Worm (Caenorhabditis elegans): ENCODE results near the gene F36H5.4.

Gene F36H5.4

ce11 chrII:1742535-1742934 lies 19.1 kb upstream of the F36H5.4 start, which contains the start of gene F36H5.12 (continued):
- TF ChIP-seq mdl-1 (tag; optimal IDR thresholded peaks at IDR 0.05) (no peak), nhr-6 (tag; optimal IDR thresholded peaks at IDR 0.05) (no peak)

DNA sequence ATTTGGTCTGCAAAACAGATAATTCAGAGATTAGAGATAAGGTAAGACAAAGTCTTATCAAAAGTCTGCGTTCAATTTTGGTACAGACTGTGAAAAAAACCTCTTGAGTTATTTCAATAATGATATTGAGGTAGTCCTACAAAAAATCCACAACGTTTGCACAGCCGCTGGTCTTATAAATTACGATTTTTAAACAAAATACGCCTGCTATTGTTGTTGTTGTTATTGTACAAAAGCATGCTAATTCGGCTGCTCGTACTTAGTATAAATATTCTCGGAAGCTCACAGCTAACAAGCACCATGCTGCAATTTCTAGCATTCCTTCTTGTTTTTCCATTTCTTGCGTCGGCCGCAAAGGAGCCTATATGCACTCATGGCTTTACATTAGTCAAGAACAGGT lies 17.5 kb upstream of the F36H5.4 start, which contains the start of gene clec-19:
Gene clec-19 (plus strand): TSS at position 301 of the 400 bp plus-strand sequence.
- TF ChIP-seq ctbp-1 (GFP tag; IDR thresholded peaks at IDR 0.05) (no peak), madf-9 (GFP tag; conservative IDR thresholded peaks at IDR 0.05) (no peak), spr-1 (tag; optimal IDR thresholded peaks at IDR 0.05) (no peak), ZK546.5 (tag; optimal IDR thresholded peaks at IDR 0.05) (no peak), ceh-62 (tag; optimal IDR thresholded peaks at IDR 0.05) (no peak), nhr-25 (tag; optimal IDR thresholded peaks at IDR 0.05; ENCODE audit: borderline replicate concordance, insufficient read depth) (no peak), Y75B8A.6 (GFP tag; IDR thresholded peaks at IDR 0.05) (no peak), duxl-1 (tag; optimal IDR thresholded peaks at IDR 0.05; ENCODE audit: poor library complexity) (no peak), vab-7 (GFP tag; IDR thresholded peaks at IDR 0.05) (no peak), hmg-1.1 (GFP tag; IDR thresholded peaks at IDR 0.05) (no peak), lim-7 (GFP tag; IDR thresholded peaks at IDR 0.05) (no peak), rbr-2 (tag; optimal IDR thresholded peaks at IDR 0.05) (no peak), unc-62 (GFP tag; optimal IDR thresholded peaks at IDR 0.05 in 1 of 2) (no peak), unc-62 (tag; optimal IDR thresholded peaks at IDR 0.05) (no peak), aha-1 (tag) (no peak), pqm-1 (tag; optimal IDR thresholded peaks at IDR 0.05) (no peak), dmd-8 (GFP tag; IDR thresholded peaks at IDR 0.05) (no peak), ama-1 (optimal IDR thresholded peaks at IDR 0.05) (no peak)

DNA sequence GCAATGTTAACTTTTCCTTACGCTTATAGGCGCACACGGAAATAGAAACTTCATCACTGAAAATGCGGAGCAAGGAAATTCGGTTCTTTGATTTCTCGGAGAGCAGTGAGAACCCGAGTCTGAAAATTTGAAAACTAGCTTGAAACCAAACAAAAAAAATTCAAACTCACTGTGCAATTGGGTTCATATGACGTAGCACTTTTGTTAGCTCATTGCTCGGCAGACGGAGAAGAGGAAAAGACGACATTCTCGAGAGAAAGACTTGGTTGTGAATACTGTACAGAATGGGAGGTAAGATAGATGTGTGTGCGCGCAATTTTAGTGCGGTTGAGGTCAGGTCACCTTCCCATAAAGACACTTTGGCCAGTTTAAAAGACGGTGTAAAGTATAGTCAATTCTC lies 11.3 kb upstream of the F36H5.4 start, which contains the start of the genes F36H5.13 and F36H5.8:
Gene F36H5.13 (minus strand): TSS at position 101 of the 400 bp plus-strand sequence.
Gene F36H5.8 (minus strand): TSS at position 274 of the 400 bp plus-strand sequence.
- TF ChIP-seq R02D3.7 (tag; optimal IDR thresholded peaks at IDR 0.05) (no peak), aha-1 (tag) (peak; percentile 9), vab-7 (GFP tag; IDR thresholded peaks at IDR 0.05) (no peak), F37D6.2 (tag; optimal IDR thresholded peaks at IDR 0.05) (no peak)

- TF ChIP-seq daf-12 (tag; optimal IDR thresholded peaks at IDR 0.05) (no peak), T26A8.4 (GFP tag; IDR thresholded peaks at IDR 0.05) (no peak), F44E2.7 (GFP tag; IDR thresholded peaks at IDR 0.05) (no peak), lim-7 (GFP tag; IDR thresholded peaks at IDR 0.05) (no peak), vab-7 (GFP tag; IDR thresholded peaks at IDR 0.05) (no peak), nhr-41 (GFP tag; IDR thresholded peaks at IDR 0.05) (no peak), unc-130 (GFP tag; optimal IDR thresholded peaks at IDR 0.05) (no peak), zfp-2 (tag; optimal IDR thresholded peaks at IDR 0.05) (no peak), zip-2 (tag; optimal IDR thresholded peaks at IDR 0.05) (no peak)
Observed at ce11 chrII:1752990-1753389, 8.7 kb upstream of the F36H5.4 start, which contains the start of gene F36H5.9. Gene F36H5.9 (minus strand): TSS chrII:1753090.

ce11 chrII:1756072-1756471 lies 5.6 kb upstream of the F36H5.4 start, which contains the start of gene F36H5.17:
Gene F36H5.17 (minus strand): TSS chrII:1756172.
- TF ChIP-seq cey-2 (tag; optimal IDR thresholded peaks at IDR 0.05; ENCODE audit: borderline replicate concordance, insufficient read depth) (no peak), nhr-48 (tag; optimal IDR thresholded peaks at IDR 0.05) (no peak), egl-27 (tag; optimal IDR thresholded peaks at IDR 0.05) (no peak), nhr-41 (GFP tag; IDR thresholded peaks at IDR 0.05) (no peak), tra-1 (GFP tag; IDR thresholded peaks at IDR 0.05) (no peak), nhr-10 (tag; optimal IDR thresholded peaks at IDR 0.05) (no peak)

Measured in whole organism, L4 larva.